Fruit fly (Drosophila melanogaster): ENCODE results near the gene CG13310.
A peak's percentile ranks its signal among the peaks of the same experiment; 100 is the strongest.

Gene CG13310

dm6 chr3L:8772998-8773684 lies 27.2 kb downstream of the CG13310 start (continued):
- TF ChIP-seq CG9215 (GFP tag; IDR thresholded peaks at IDR 0.05): peak; percentile 24; the same call in 1 of the 2 replicates
- TF ChIP-seq CG14965 (GFP tag; optimal IDR thresholded peaks at IDR 0.05; ENCODE audit: borderline replicate concordance): no peak
- peak; percentile 82 for TF ChIP-seq CG8388 (GFP tag; optimal IDR thresholded peaks at IDR 0.05)
- TF ChIP-seq CG2678 (tag; optimal IDR thresholded peaks at IDR 0.05): peak; percentile 86
- peak; percentile 5 for TF ChIP-seq Dad (GFP tag; optimal IDR thresholded peaks at IDR 0.05)
- TF ChIP-seq CrebB (tag; optimal IDR thresholded peaks at IDR 0.05): peak; percentile 62
- peak; percentile 43 for TF ChIP-seq nau (GFP tag; optimal IDR thresholded peaks at IDR 0.05)
- TF ChIP-seq Ets65A (GFP tag): no peak
- no peak for TF ChIP-seq ems (GFP tag; optimal IDR thresholded peaks at IDR 0.05)
- peak; percentile 68 for TF ChIP-seq lmd (GFP tag; IDR thresholded peaks at IDR 0.05)
- peak; percentile 39 for TF ChIP-seq CG9817 (tag; optimal IDR thresholded peaks at IDR 0.05)
- TF ChIP-seq CG32772 (GFP tag; IDR thresholded peaks at IDR 0.05): peak; percentile 53
- TF ChIP-seq CG8359 (GFP tag; optimal IDR thresholded peaks at IDR 0.05; ENCODE audit: borderline replicate concordance): peak; percentile 48
- TF ChIP-seq Hr51 (GFP tag; optimal IDR thresholded peaks at IDR 0.05): peak in 1 of 2 experiments; percentile 85
- peak; percentile 70 for TF ChIP-seq D19A (tag; optimal IDR thresholded peaks at IDR 0.05)
- TF ChIP-seq Nf-YC (tag; optimal IDR thresholded peaks at IDR 0.05): peak; percentile 43
- no peak for TF ChIP-seq Hand (GFP tag; optimal IDR thresholded peaks at IDR 0.05)
- TF ChIP-seq her (GFP tag; optimal IDR thresholded peaks at IDR 0.05): no peak
- TF ChIP-seq slou (GFP tag; optimal IDR thresholded peaks at IDR 0.05): no peak
- TF ChIP-seq dati (GFP tag; IDR thresholded peaks at IDR 0.05): no peak
- no peak for TF ChIP-seq CG2199 (GFP tag; IDR thresholded peaks at IDR 0.05)
- no peak for TF ChIP-seq CG10274 (GFP tag; optimal IDR thresholded peaks at IDR 0.05)
- TF ChIP-seq cad (GFP tag; optimal IDR thresholded peaks at IDR 0.05): no peak
- peak; percentile 86 for TF ChIP-seq dmrt99B (tag; optimal IDR thresholded peaks at IDR 0.05)
- peak; percentile 71 for TF ChIP-seq CG12769 (tag; optimal IDR thresholded peaks at IDR 0.05)
- TF ChIP-seq H15 (GFP tag; IDR thresholded peaks at IDR 0.05): 0 out of 3 replicates have a peak, but pooled peaks have one; percentile 54
- peak; percentile 53 for TF ChIP-seq CG12659 (GFP tag; optimal IDR thresholded peaks at IDR 0.05)
- TF ChIP-seq ham (GFP tag; IDR thresholded peaks at IDR 0.05): no peak
- peak; percentile 61 for TF ChIP-seq twi (tag; optimal IDR thresholded peaks at IDR 0.05)
- TF ChIP-seq klu (GFP tag; IDR thresholded peaks at IDR 0.05): 0 out of 2 replicates have a peak, but pooled peaks have one; percentile 17
- TF ChIP-seq bsh (GFP tag; optimal IDR thresholded peaks at IDR 0.05): peak; percentile 27 to 93
- TF ChIP-seq fu2 (GFP tag; optimal IDR thresholded peaks at IDR 0.05): no peak
- TF ChIP-seq unc-4 (GFP tag; IDR thresholded peaks at IDR 0.05; ENCODE audit: partially characterized antibody): no peak
- peak; percentile 57 for TF ChIP-seq run (tag; optimal IDR thresholded peaks at IDR 0.05)
- peak; percentile 80 for TF ChIP-seq Spps (tag; optimal IDR thresholded peaks at IDR 0.05)
- TF ChIP-seq Lim3 (GFP tag; IDR thresholded peaks at IDR 0.05): no peak
- TF ChIP-seq CG4617 (GFP tag; optimal IDR thresholded peaks at IDR 0.05; ENCODE audit: borderline replicate concordance): peak; percentile 16
- peak; percentile 81 for TF ChIP-seq CG7839 (tag; optimal IDR thresholded peaks at IDR 0.05)
- peak; percentile 25 for TF ChIP-seq CG6654 (GFP tag; optimal IDR thresholded peaks at IDR 0.05)
- peak; percentile 87 for TF ChIP-seq CG2712 (tag; optimal IDR thresholded peaks at IDR 0.05)
- peak; percentile 22 for TF ChIP-seq CG9609 (GFP tag; optimal IDR thresholded peaks at IDR 0.05)
- TF ChIP-seq ind (GFP tag; optimal IDR thresholded peaks at IDR 0.05): peak; percentile 55
- TF ChIP-seq ATbp (GFP tag; optimal IDR thresholded peaks at IDR 0.05): peak; percentile 58
- no peak for TF ChIP-seq vnd (GFP tag; IDR thresholded peaks at IDR 0.05; ENCODE audit: partially characterized antibody)
- no peak for TF ChIP-seq CG7745 (tag; optimal IDR thresholded peaks at IDR 0.05)
- peak; percentile 72 for TF ChIP-seq CG1233 (GFP tag; optimal IDR thresholded peaks at IDR 0.05)
- no peak for TF ChIP-seq mam (GFP tag; optimal IDR thresholded peaks at IDR 0.05)
- TF ChIP-seq NC2β (GFP tag; optimal IDR thresholded peaks at IDR 0.05): peak; percentile 52
- peak; percentile 85 for TF ChIP-seq nmo (GFP tag; optimal IDR thresholded peaks at IDR 0.05)

All from whole organism, embryonic.